Fruit fly (Drosophila melanogaster) whole organism, wandering third instar larva: ENCODE measurements around the gene Atg4a.

Experiments
- Abd-B ChIP-seq: fragments of >200 bp; optimal IDR thresholded peaks from 2 replicates; lab custom pipeline; 2017; ENCODE audit warnings: missing biosample characterization, missing genetic modification characterization
- CG32264 ChIP-seq: fragments of 200-800 bp; sonication (Bioruptor generic); optimal IDR thresholded peaks from 2 replicates; lab custom pipeline; 2016; ENCODE audit warnings: missing biosample characterization, missing genetic modification characterization
- CrebA ChIP-seq: fragments of 200-800 bp; sonication (Bioruptor generic); optimal IDR thresholded peaks from 2 replicates; lab custom pipeline; 2016; ENCODE audit warnings: missing biosample characterization, mild to moderate bottlenecking, missing genetic modification characterization, borderline replicate concordance
- Dfd ChIP-seq: fragments of >200 bp; optimal IDR thresholded peaks from 2 replicates; lab custom pipeline; 2017; ENCODE audit warnings: missing biosample characterization, missing genetic modification characterization
- Dif ChIP-seq: fragments of 200-275, 200-300 bp; sonication (Bioruptor generic); optimal IDR thresholded peaks from 2 replicates; lab custom pipeline; 2018; ENCODE audit warnings: missing biosample characterization, missing genetic modification characterization; ENCODE audit not compliant: partially characterized antibody
- HLH106 ChIP-seq: fragments of 200-800 bp; optimal IDR thresholded peaks from 3 replicates; lab custom pipeline; 2019; ENCODE audit warnings: missing biosample characterization, mild to moderate bottlenecking, missing genetic modification characterization, moderate library complexity
- Hnf4 ChIP-seq: fragments of 200-800 bp; sonication (Bioruptor generic); optimal IDR thresholded peaks from 2 replicates; lab custom pipeline; 2016; ENCODE audit warnings: missing biosample characterization, mild to moderate bottlenecking, missing genetic modification characterization
- Hr78 ChIP-seq: fragments of >200 bp; optimal IDR thresholded peaks from 2 replicates; lab custom pipeline; 2017; ENCODE audit warnings: missing biosample characterization, missing genetic modification characterization
- Hr83 ChIP-seq: fragments of 200-300 bp; sonication (Bioruptor generic); optimal IDR thresholded peaks from 2 replicates; lab custom pipeline; 2016; ENCODE audit warnings: missing biosample characterization, mild to moderate bottlenecking, missing genetic modification characterization, moderate library complexity; ENCODE audit not compliant: poor library complexity, severe bottlenecking
- Jra ChIP-seq: sonication (Bioruptor generic); optimal IDR thresholded peaks from 2 replicates; lab custom pipeline; 2016; ENCODE audit warnings: missing biosample characterization, missing genetic modification characterization
- Mio ChIP-seq: sonication (Bioruptor generic); optimal IDR thresholded peaks from 2 replicates; lab custom pipeline; 2016; ENCODE audit warnings: missing biosample characterization, missing genetic modification characterization
- Myc ChIP-seq: fragments of >200 bp; optimal IDR thresholded peaks from 2 replicates; lab custom pipeline; 2017
- N ChIP-seq: fragments of >200 bp; optimal IDR thresholded peaks from 2 replicates; lab custom pipeline; 2018; ENCODE audit warnings: missing biosample characterization, missing external identifiers, missing genetic modification characterization
- OdsH ChIP-seq: fragments of 200-800 bp; sonication (Bioruptor generic); optimal IDR thresholded peaks from 2 replicates; lab custom pipeline; 2016; ENCODE audit warnings: missing biosample characterization, mild to moderate bottlenecking, missing genetic modification characterization
- Rel ChIP-seq, 2 experiments: fragments of 200-800 bp; sonication (Bioruptor generic) in 1 of 2; optimal IDR thresholded peaks; 2 replicates in 1 of 2; 3 replicates in 1 of 2; lab custom pipeline; 2016 to 2019; ENCODE audit warnings: mild to moderate bottlenecking in 2 of 2, missing biosample characterization in 2 of 2, missing genetic modification characterization in 2 of 2, moderate library complexity in 1 of 2
- Sp1 ChIP-seq: fragments of 200-800 bp; sonication (Bioruptor generic); optimal IDR thresholded peaks from 3 replicates; lab custom pipeline; 2019; ENCODE audit warnings: missing biosample characterization, mild to moderate bottlenecking, missing genetic modification characterization, moderate library complexity
- Vsx2 ChIP-seq: fragments of 200-300, 225-300 bp; sonication (Bioruptor generic); optimal IDR thresholded peaks from 2 replicates; lab custom pipeline; 2018; ENCODE audit warnings: missing biosample characterization, missing genetic modification characterization; ENCODE audit not compliant: partially characterized antibody
- brk ChIP-seq: fragments of 200-800 bp; sonication (Bioruptor generic); optimal IDR thresholded peaks from 2 replicates; lab custom pipeline; 2016; ENCODE audit warnings: missing biosample characterization, mild to moderate bottlenecking, missing genetic modification characterization
- dmrt93B ChIP-seq: fragments of 200-800 bp; sonication (Bioruptor generic); optimal IDR thresholded peaks from 2 replicates; lab custom pipeline; 2018; ENCODE audit warnings: missing biosample characterization, mild to moderate bottlenecking, missing genetic modification characterization
- ey ChIP-seq: fragments of 200-800 bp; sonication (Bioruptor generic); optimal IDR thresholded peaks from 2 replicates; lab custom pipeline; 2016; ENCODE audit warnings: missing biosample characterization, missing genetic modification characterization
- foxo ChIP-seq, 2 experiments: fragments of 200-800 bp; sonication (Bioruptor generic); optimal IDR thresholded peaks; 2 replicates in 1 of 2; 3 replicates in 1 of 2; lab custom pipeline; 2016 to 2017; ENCODE audit warnings: missing biosample characterization in 2 of 2, missing genetic modification characterization in 2 of 2
- fru ChIP-seq: fragments of 200-800 bp; sonication (Bioruptor generic); optimal IDR thresholded peaks from 3 replicates; lab custom pipeline; 2016; ENCODE audit warnings: missing biosample characterization, mild to moderate bottlenecking, missing genetic modification characterization
- h ChIP-seq: fragments of 200-800 bp; sonication (Bioruptor generic); optimal IDR thresholded peaks from 3 replicates; lab custom pipeline; 2016; ENCODE audit warnings: missing biosample characterization, mild to moderate bottlenecking, missing genetic modification characterization
- jim ChIP-seq: fragments of 175-275, 200-325 bp; sonication (Bioruptor generic); optimal IDR thresholded peaks from 2 replicates; lab custom pipeline; 2016; ENCODE audit warnings: missing biosample characterization, mild to moderate bottlenecking, missing genetic modification characterization
- pan ChIP-seq: fragments of >200 bp; optimal IDR thresholded peaks from 2 replicates; lab custom pipeline; 2017
- rgr ChIP-seq: fragments of 200-800 bp; sonication (Bioruptor generic); optimal IDR thresholded peaks from 3 replicates; lab custom pipeline; 2016; ENCODE audit warnings: missing biosample characterization, mild to moderate bottlenecking, missing genetic modification characterization
- sage ChIP-seq: fragments of 200-800 bp; sonication (Bioruptor generic); optimal IDR thresholded peaks from 2 replicates; lab custom pipeline; 2016; ENCODE audit warnings: missing biosample characterization, mild to moderate bottlenecking, missing genetic modification characterization
- tai ChIP-seq: sonication (Bioruptor generic); optimal IDR thresholded peaks from 2 replicates; lab custom pipeline; 2016; ENCODE audit warnings: missing biosample characterization, missing genetic modification characterization
- usp ChIP-seq: fragments of >200 bp; optimal IDR thresholded peaks from 2 replicates; lab custom pipeline; 2017; ENCODE audit warnings: missing biosample characterization, missing genetic modification characterization

The Atg4a gene

dm6 chr2L:1091675-1092074 lies 11.0 kb downstream of the Atg4a start:
- TF ChIP-seq tai: no peak
- TF ChIP-seq dmrt93B (GFP tag; lab: Kevin White, UChicago): no peak
- TF ChIP-seq ey (GFP tag; lab: Kevin White, UChicago): no peak
- TF ChIP-seq HLH106 (tag; lab: Kevin White, UChicago): no peak
- no peak for TF ChIP-seq Hr78 (GFP tag; lab: Kevin White, UChicago)
- TF ChIP-seq CrebA (GFP tag; lab: Kevin White, UChicago): no peak
- TF ChIP-seq Mio (GFP tag; lab: Kevin White, UChicago): no peak

dm6 chr2L:1094724-1095123 lies 14.0 kb downstream of the Atg4a start:
- no peak for TF ChIP-seq OdsH (GFP tag; lab: Kevin White, UChicago)
- TF ChIP-seq h: peak; percentile 36
- no peak for TF ChIP-seq Rel (GFP tag; optimal IDR thresholded peaks at IDR 0.05; lab: Kevin White, UChicago)
- peak; percentile 51 for TF ChIP-seq Rel (tag; optimal IDR thresholded peaks at IDR 0.05; lab: Kevin White, UChicago)
- peak; percentile 78 for TF ChIP-seq Dfd (GFP tag; lab: Kevin White, UChicago)
- no peak for TF ChIP-seq Hr83 (GFP tag; lab: Kevin White, UChicago)

- TF ChIP-seq OdsH (GFP tag; lab: Kevin White, UChicago) (no peak), Rel (GFP tag; optimal IDR thresholded peaks at IDR 0.05; lab: Kevin White, UChicago) (no peak), Rel (tag; optimal IDR thresholded peaks at IDR 0.05; lab: Kevin White, UChicago) (peak; percentile 17)
These were observed 14.7 kb downstream of the Atg4a start for dm6 chr2L:1095450-1095849.

- TF ChIP-seq brk (GFP tag; lab: Kevin White, UChicago): no peak
- peak; percentile 13 for TF ChIP-seq fru
- TF ChIP-seq Dif (GFP tag; lab: Kevin White, UChicago): peak; percentile 59
- TF ChIP-seq Rel (GFP tag; optimal IDR thresholded peaks at IDR 0.05; lab: Kevin White, UChicago): no peak
- peak; percentile 20 for TF ChIP-seq Rel (tag; optimal IDR thresholded peaks at IDR 0.05; lab: Kevin White, UChicago)
These were observed 21.6 kb downstream of the Atg4a start, which contains the start of gene CG4629 for dm6 chr2L:1102349-1102748. TSS of gene CG4629 (minus strand) at chr2L:1102504.

- TF ChIP-seq foxo (GFP tag; optimal IDR thresholded peaks at IDR 0.05; lab: Kevin White, UChicago) (no peak), CrebA (GFP tag; lab: Kevin White, UChicago) (no peak), N (GFP tag; lab: Kevin White, UChicago) (peak; percentile 51), Rel (GFP tag; optimal IDR thresholded peaks at IDR 0.05; lab: Kevin White, UChicago) (no peak), Rel (tag; optimal IDR thresholded peaks at IDR 0.05; lab: Kevin White, UChicago) (peak; percentile 36), Jra (no peak), Myc (lab: Kevin White, UChicago) (peak; percentile 6), Hr78 (GFP tag; lab: Kevin White, UChicago) (no peak), pan (lab: Kevin White, UChicago) (no peak), CG32264 (GFP tag; lab: Kevin White, UChicago) (no peak), usp (GFP tag; lab: Kevin White, UChicago) (no peak), tai (no peak), Vsx2 (GFP tag; lab: Kevin White, UChicago) (no peak), rgr (GFP tag; lab: Kevin White, UChicago) (peak; percentile 27), sage (GFP tag; lab: Kevin White, UChicago) (no peak), dmrt93B (GFP tag; lab: Kevin White, UChicago) (no peak), jim (GFP tag; lab: Kevin White, UChicago) (no peak), fru (no peak), Hnf4 (GFP tag; lab: Kevin White, UChicago) (no peak), ey (GFP tag; lab: Kevin White, UChicago) (no peak), Sp1 (GFP tag; lab: Kevin White, UChicago) (no peak), Abd-B (no peak), Mio (GFP tag; lab: Kevin White, UChicago) (no peak)
These were observed 27.4 kb downstream of the Atg4a start, which contains the start of the genes PolrMT and CG14339 for dm6 chr2L:1108029-1108688. TSS of gene PolrMT (minus strand) at chr2L:1108373. TSS of gene CG14339 (plus strand) at chr2L:1108540.
